Worm (Caenorhabditis elegans): ENCODE data around the gene swt-6.

- TF ChIP-seq lim-7 (GFP tag; IDR thresholded peaks at IDR 0.05) = no peak
- no peak for TF ChIP-seq aly-2 (tag; optimal IDR thresholded peaks at IDR 0.05)
- no peak for TF ChIP-seq ceh-20 (GFP tag; IDR thresholded peaks at IDR 0.05)
- TF ChIP-seq aha-1 (tag) = no peak
- no peak for TF ChIP-seq nhr-76 (tag; optimal IDR thresholded peaks at IDR 0.05)
- TF ChIP-seq nhr-11 (tag; optimal IDR thresholded peaks at IDR 0.05) = no peak
- TF ChIP-seq ztf-7 (tag; optimal IDR thresholded peaks at IDR 0.05) = no peak
- no peak for TF ChIP-seq ZK546.5 (tag; optimal IDR thresholded peaks at IDR 0.05)
These were observed 4.4 kb upstream of the swt-6 start, which contains the start of gene R10D12.7 for ce11 chrV:13949752-13950151.
